Worm (Caenorhabditis elegans) whole organism, L1 larva: ENCODE data around the gene F37B12.3.

ENCODE experiments used
- C16A3.4 ChIP-seq: fragments of 150-350 bp; optimal IDR thresholded peaks from 2 replicates; lab custom pipeline; 2014; ENCODE audit warnings: missing biosample characterization, missing genetic modification characterization
- F16B12.6 ChIP-seq: fragments of 150-350 bp; optimal IDR thresholded peaks from 2 replicates; lab custom pipeline; 2014; ENCODE audit warnings: missing biosample characterization, missing genetic modification characterization
- aha-1 ChIP-seq: fragments of 150-350 bp; optimal IDR thresholded peaks from 2 replicates; lab custom pipeline; 2014; ENCODE audit warnings: missing biosample characterization, missing genetic modification characterization
- ama-1 ChIP-seq: fragments of 150-350 bp; optimal IDR thresholded peaks from 2 replicates; lab custom pipeline; 2014
- blmp-1 ChIP-seq: fragments of 150-350 bp; optimal IDR thresholded peaks from 2 replicates; lab custom pipeline; 2014; ENCODE audit warnings: missing biosample characterization, missing genetic modification characterization
- ceh-88 ChIP-seq: fragments of 200-800 bp; sonication (Bioruptor generic); IDR thresholded peaks from 2 replicates; pipeline ENCODE4 v1.3.6; 2022; ENCODE audit warnings: missing genetic modification characterization, missing compliant biosample characterization
- dpl-1 ChIP-seq, 3 experiments: fragments of 150-350 bp in 2 of 3; sonication (generic microtip) in 1 of 3; optimal IDR thresholded peaks; 2 replicates each; lab custom pipeline; 2014 to 2017; ENCODE audit warnings: missing biosample characterization in 3 of 3, missing genetic modification characterization in 3 of 3, missing genetic modification reagents in 3 of 3
- dsc-1 ChIP-seq: sonication (generic microtip); optimal IDR thresholded peaks from 2 replicates; lab custom pipeline; 2016; ENCODE audit warnings: mild to moderate bottlenecking, missing genetic modification characterization, missing compliant biosample characterization
- efl-1 ChIP-seq, 4 experiments: fragments of 150-350 bp; optimal IDR thresholded peaks in 3 of 4; peaks in 1 of 4; 1 replicate in 1 of 4; 2 replicates in 3 of 4; lab custom pipeline; 2014; ENCODE audit warnings: missing biosample characterization in 2 of 4, missing genetic modification characterization in 2 of 4, missing genetic modification reagents in 2 of 4
- efl-3 ChIP-seq: fragments of 200-800 bp; sonication (Bioruptor generic); optimal IDR thresholded peaks from 2 replicates; lab custom pipeline; 2018; ENCODE audit warnings: mild to moderate bottlenecking, missing genetic modification characterization, missing compliant biosample characterization
- egl-13 ChIP-seq: sonication (generic microtip); optimal IDR thresholded peaks from 2 replicates; lab custom pipeline; 2016; ENCODE audit warnings: missing genotype, missing genetic modification reagents, missing genetic modification characterization, missing compliant biosample characterization
- elt-3 ChIP-seq, 6 experiments: fragments of 150-350 bp in 1 of 6; sonication (generic microtip); optimal IDR thresholded peaks; 2 replicates each; lab custom pipeline; 2017 to 2018; ENCODE audit warnings: missing biosample characterization in 6 of 6, missing genetic modification characterization in 6 of 6, inconsistent platforms in 1 of 6
- ets-5 ChIP-seq: fragments of 200-800 bp; sonication (Bioruptor generic); IDR thresholded peaks from 2 replicates; pipeline ENCODE4 v1.3.6; 2022; ENCODE audit warnings: missing genetic modification characterization, missing compliant biosample characterization
- fkh-10 ChIP-seq: sonication (generic microtip); optimal IDR thresholded peaks from 2 replicates; lab custom pipeline; 2017; ENCODE audit warnings: missing biosample characterization, missing genetic modification reagents, missing genetic modification characterization
- fkh-4 ChIP-seq: sonication (generic microtip); optimal IDR thresholded peaks from 2 replicates; lab custom pipeline; 2016; ENCODE audit warnings: missing compliant biosample characterization, missing genetic modification characterization, borderline replicate concordance
- fkh-8 ChIP-seq: sonication (generic microtip); optimal IDR thresholded peaks from 2 replicates; lab custom pipeline; 2016; ENCODE audit warnings: mild to moderate bottlenecking, missing genetic modification characterization, missing compliant biosample characterization
- grh-1 ChIP-seq: fragments of 200-800 bp; sonication (Bioruptor generic); IDR thresholded peaks from 2 replicates; pipeline ENCODE4 v1.3.6; 2022; ENCODE audit warnings: missing genetic modification reagents, missing genetic modification characterization, missing compliant biosample characterization
- hpl-2 ChIP-seq: fragments of 150-350 bp; optimal IDR thresholded peaks from 2 replicates; lab custom pipeline; 2014; ENCODE audit warnings: missing biosample characterization, missing genetic modification reagents, missing genetic modification characterization
- irx-1 ChIP-seq: sonication (generic microtip); optimal IDR thresholded peaks from 2 replicates; lab custom pipeline; 2016; ENCODE audit warnings: missing genetic modification characterization, missing compliant biosample characterization
- lin-14 ChIP-seq: fragments of 200-800 bp; sonication (Bioruptor generic); optimal IDR thresholded peaks from 2 replicates; lab custom pipeline; 2018; ENCODE audit warnings: mild to moderate bottlenecking, missing genetic modification characterization, moderate library complexity, missing compliant biosample characterization
- lin-35 ChIP-seq, 2 experiments: fragments of 150-350 bp; optimal IDR thresholded peaks; 2 replicates each; lab custom pipeline; 2014; ENCODE audit warnings: missing biosample characterization in 2 of 2, missing genetic modification characterization in 2 of 2, missing genetic modification reagents in 2 of 2
- lin-39 ChIP-seq: fragments of 150-350 bp; optimal IDR thresholded peaks from 2 replicates; lab custom pipeline; 2014; ENCODE audit warnings: missing biosample characterization, missing genetic modification reagents, missing genetic modification characterization
- mab-9 ChIP-seq: fragments of 200-800 bp; sonication (Bioruptor generic); IDR thresholded peaks from 2 replicates; pipeline ENCODE4 v1.3.6; 2022; ENCODE audit warnings: missing genetic modification reagents, missing genetic modification characterization, missing compliant biosample characterization
- mdl-1 ChIP-seq, 2 experiments: fragments of 150-350 bp; optimal IDR thresholded peaks; 2 replicates each; lab custom pipeline; 2014 to 2017; ENCODE audit warnings: missing biosample characterization in 2 of 2, missing genetic modification characterization in 2 of 2, inconsistent platforms in 1 of 2
- mef-2 ChIP-seq: fragments of 150-350 bp; optimal IDR thresholded peaks from 2 replicates; lab custom pipeline; 2014; ENCODE audit warnings: missing biosample characterization, missing genetic modification characterization
- nhr-237 ChIP-seq: fragments of 150-350 bp; optimal IDR thresholded peaks from 2 replicates; lab custom pipeline; 2014; ENCODE audit warnings: missing biosample characterization, missing genetic modification characterization
- nhr-28 ChIP-seq: fragments of 150-350 bp; optimal IDR thresholded peaks from 2 replicates; lab custom pipeline; 2014; ENCODE audit warnings: missing biosample characterization, missing genetic modification characterization
- nhr-47 ChIP-seq: sonication (generic microtip); optimal IDR thresholded peaks from 2 replicates; lab custom pipeline; 2016; ENCODE audit warnings: mild to moderate bottlenecking, missing genetic modification characterization, moderate library complexity, missing compliant biosample characterization
- nhr-71 ChIP-seq: sonication (generic microtip); optimal IDR thresholded peaks from 2 replicates; lab custom pipeline; 2016; ENCODE audit warnings: mild to moderate bottlenecking, missing genetic modification characterization, moderate library complexity, missing compliant biosample characterization
- nhr-77 ChIP-seq: fragments of 150-350 bp; optimal IDR thresholded peaks from 2 replicates; lab custom pipeline; 2014; ENCODE audit warnings: missing biosample characterization, missing genetic modification characterization
- nhr-84 ChIP-seq: sonication (generic microtip); optimal IDR thresholded peaks from 2 replicates; lab custom pipeline; 2017; ENCODE audit warnings: missing biosample characterization, missing genetic modification characterization
- nhr-85 ChIP-seq: sonication (generic microtip); peaks from one replicate; lab custom pipeline; 2016; ENCODE audit warnings: missing genetic modification characterization, inconsistent platforms, missing compliant biosample characterization
- pax-3 ChIP-seq: fragments of 200-800 bp; sonication (Bioruptor generic); optimal IDR thresholded peaks from 2 replicates; lab custom pipeline; 2018; ENCODE audit warnings: mild to moderate bottlenecking, missing genetic modification characterization, moderate library complexity, missing compliant biosample characterization
- rnt-1 ChIP-seq: sonication (generic microtip); optimal IDR thresholded peaks from 2 replicates; lab custom pipeline; 2016; ENCODE audit warnings: mild to moderate bottlenecking, missing genetic modification characterization, moderate library complexity, missing compliant biosample characterization
- skn-1 ChIP-seq: fragments of 150-350 bp; optimal IDR thresholded peaks from 2 replicates; lab custom pipeline; 2014; ENCODE audit warnings: missing biosample characterization, missing genetic modification characterization
- snpc-4 ChIP-seq: fragments of 150-350 bp; optimal IDR thresholded peaks from 2 replicates; lab custom pipeline; 2014; ENCODE audit warnings: missing biosample characterization, missing genetic modification characterization
- snu-23 ChIP-seq: sonication (generic microtip); optimal IDR thresholded peaks from 2 replicates; lab custom pipeline; 2016; ENCODE audit warnings: missing genetic modification characterization, missing compliant biosample characterization
- swsn-7 ChIP-seq: sonication (generic microtip); optimal IDR thresholded peaks from 2 replicates; lab custom pipeline; 2016; ENCODE audit warnings: missing genetic modification characterization, missing compliant biosample characterization
- tlp-1 ChIP-seq: fragments of 150-350 bp; optimal IDR thresholded peaks from 2 replicates; lab custom pipeline; 2014; ENCODE audit warnings: missing biosample characterization, missing genetic modification characterization
- unc-130 ChIP-seq: fragments of 150-350 bp; optimal IDR thresholded peaks from 2 replicates; lab custom pipeline; 2017; ENCODE audit warnings: missing biosample characterization, missing genetic modification characterization, inconsistent platforms
- unc-30 ChIP-seq: sonication (generic microtip); optimal IDR thresholded peaks from 2 replicates; lab custom pipeline; 2017; ENCODE audit warnings: missing biosample characterization, missing genetic modification characterization
- vab-15 ChIP-seq: sonication (generic microtip); optimal IDR thresholded peaks from 2 replicates; lab custom pipeline; 2017; ENCODE audit warnings: missing genotype, mild to moderate bottlenecking, missing genetic modification characterization, missing compliant biosample characterization
- xbp-1 ChIP-seq: sonication (generic microtip); optimal IDR thresholded peaks from 2 replicates; lab custom pipeline; 2016; ENCODE audit warnings: missing genetic modification characterization, missing compliant biosample characterization
- zag-1 ChIP-seq: fragments of 150-350 bp; optimal IDR thresholded peaks from 2 replicates; lab custom pipeline; 2014; ENCODE audit warnings: missing biosample characterization, missing genetic modification characterization
- ztf-4 ChIP-seq: fragments of 150-350 bp; optimal IDR thresholded peaks from 2 replicates; lab custom pipeline; 2014; ENCODE audit warnings: missing biosample characterization, missing genetic modification characterization

Gene F37B12.3

ce11 chrII:9026348-9026747 lies 14.9 kb downstream of the F37B12.3 start:
- TF ChIP-seq zag-1 (tag; lab: Kevin White, UChicago) (no peak), rnt-1 (peak; percentile 20), lin-14 (GFP tag; lab: Kevin White, UChicago) (peak; percentile 21), nhr-85 (peak; percentile 82), blmp-1 (tag; lab: Kevin White, UChicago) (peak; percentile 11)
- TF ChIP-seq, all 84 proteins: peak for 4

- no peak for TF ChIP-seq ama-1 (lab: Kevin White, UChicago)
- TF ChIP-seq xbp-1 (tag; lab: Kevin White, UChicago), result no peak
Measured at ce11 chrII:9024312-9024711, 16.9 kb downstream of the F37B12.3 start.

- TF ChIP-seq fkh-4 (no peak), fkh-8 (no peak), unc-130 (tag; lab: Kevin White, UChicago) (no peak), mab-9 (no peak), blmp-1 (tag; lab: Kevin White, UChicago) (peak; percentile 11), fkh-10 (no peak), vab-15 (no peak), C16A3.4 (no peak), pax-3 (tag; lab: Kevin White, UChicago) (no peak), rnt-1 (no peak), snu-23 (GFP tag; lab: Kevin White, UChicago) (no peak), irx-1 (tag; lab: Kevin White, UChicago) (peak; percentile 1), efl-1 (optimal IDR thresholded peaks at IDR 0.05; lab: Kevin White, UChicago) (no peak), efl-1 (GFP tag; optimal IDR thresholded peaks at IDR 0.05 in 1 of 2; lab: Kevin White, UChicago) (peak in 1 of 2 experiments; percentile 10), nhr-47 (tag; lab: Kevin White, UChicago) (no peak)
Measured at ce11 chrII:9021625-9022024, 19.6 kb downstream of the F37B12.3 start.

- TF ChIP-seq egl-13 (no peak), elt-3 (tag; optimal IDR thresholded peaks at IDR 0.05; lab: Kevin White, UChicago) (peak in 1 of 6 experiments; percentile 3), swsn-7 (no peak), mdl-1 (tag; optimal IDR thresholded peaks at IDR 0.05; lab: Kevin White, UChicago) (no peak), grh-1 (GFP tag; lab: Robert Waterston, UW) (no peak), nhr-28 (tag; lab: Kevin White, UChicago) (no peak), lin-35 (GFP tag; optimal IDR thresholded peaks at IDR 0.05; lab: Kevin White, UChicago) (no peak), skn-1 (no peak), blmp-1 (tag; lab: Kevin White, UChicago) (peak; percentile 98)
Measured at ce11 chrII:9019704-9020103, 21.5 kb downstream of the F37B12.3 start, which contains the start of gene dep-1. TSS of gene dep-1 (minus strand) at chrII:9019798.

- no peak for TF ChIP-seq dpl-1 (GFP tag; optimal IDR thresholded peaks at IDR 0.05; lab: Kevin White, UChicago)
- TF ChIP-seq dsc-1 (tag; lab: Kevin White, UChicago), result no peak
- TF ChIP-seq fkh-8, result no peak
- no peak for TF ChIP-seq mef-2 (tag; lab: Kevin White, UChicago)
- no peak for TF ChIP-seq nhr-77
Measured at ce11 chrII:9017628-9018027, 23.6 kb downstream of the F37B12.3 start.

ce11 chrII:9014877-9015505 lies 26.2 kb downstream of the F37B12.3 start:
- no peak for TF ChIP-seq skn-1
- TF ChIP-seq unc-30 (tag; lab: Kevin White, UChicago), result no peak
- no peak for TF ChIP-seq aha-1
- peak; percentile 38 for TF ChIP-seq egl-13
- TF ChIP-seq efl-3 (GFP tag; lab: Kevin White, UChicago), result no peak
- TF ChIP-seq ceh-88 (GFP tag; lab: Robert Waterston, UW), result no peak
- no peak for TF ChIP-seq lin-39
- TF ChIP-seq snpc-4 (tag; lab: Kevin White, UChicago), result no peak
- TF ChIP-seq hpl-2 (GFP tag; lab: Kevin White, UChicago), result no peak
- no peak for TF ChIP-seq nhr-84 (tag; lab: Kevin White, UChicago)
- no peak for TF ChIP-seq ets-5 (GFP tag; lab: Robert Waterston, UW)
- no peak for TF ChIP-seq F16B12.6 (tag; lab: Kevin White, UChicago)
- no peak for TF ChIP-seq nhr-237 (tag; lab: Kevin White, UChicago)
- TF ChIP-seq nhr-47 (tag; lab: Kevin White, UChicago), result no peak
- no peak for TF ChIP-seq nhr-28 (tag; lab: Kevin White, UChicago)
- TF ChIP-seq nhr-71 (tag; lab: Kevin White, UChicago), result peak; percentile 21
- no peak for TF ChIP-seq unc-130 (tag; lab: Kevin White, UChicago)
- no peak for TF ChIP-seq tlp-1 (tag; lab: Kevin White, UChicago)
- TF ChIP-seq ztf-4, result no peak
